Worm (Caenorhabditis elegans) whole organism, young adult: ENCODE data around the gene Y55D5A.4.

Experiments
- C06A6.2 ChIP-seq: fragments of 200-800 bp; sonication (Bioruptor generic); conservative IDR thresholded peaks from 2 replicates; pipeline ENCODE4 v1.3.6; 2022; ENCODE audit warnings: missing genetic modification characterization, missing compliant biosample characterization
- F23B12.7 ChIP-seq: sonication (generic microtip); optimal IDR thresholded peaks from 2 replicates; lab custom pipeline; 2017; ENCODE audit warnings: missing genetic modification characterization, mild to moderate bottlenecking, missing compliant biosample characterization, antibody characterized with exemption, moderate library complexity; ENCODE audit not compliant: insufficient read depth
- F33H1.4 ChIP-seq: fragments of 200-800 bp; sonication (Bioruptor generic); IDR thresholded peaks from 2 replicates; pipeline ENCODE4 v1.3.6; 2022; ENCODE audit warnings: missing genetic modification reagents, missing genetic modification characterization, missing compliant biosample characterization
- F55B11.4 ChIP-seq: sonication (generic microtip); optimal IDR thresholded peaks from 2 replicates; lab custom pipeline; 2016; ENCODE audit warnings: missing compliant biosample characterization, missing genetic modification characterization, borderline replicate concordance; ENCODE audit not compliant: insufficient read depth
- K11D2.4 ChIP-seq: fragments of 200-800 bp; sonication (Bioruptor generic); IDR thresholded peaks from 2 replicates; pipeline ENCODE4 v1.3.6; 2022; ENCODE audit warnings: missing genetic modification reagents, missing genetic modification characterization, missing compliant biosample characterization
- K12H6.12 ChIP-seq: fragments of 200-800 bp; sonication (Bioruptor generic); optimal IDR thresholded peaks from 2 replicates; lab custom pipeline; 2018; ENCODE audit warnings: mild to moderate bottlenecking, missing genetic modification characterization, missing compliant biosample characterization
- T26A5.8 ChIP-seq: sonication (generic microtip); optimal IDR thresholded peaks from 2 replicates; lab custom pipeline; 2016; ENCODE audit warnings: missing genetic modification characterization, missing compliant biosample characterization
- Y67H2A.10 ChIP-seq: fragments of 200-800 bp; sonication (Bioruptor generic); conservative IDR thresholded peaks from 2 replicates; pipeline ENCODE4 v1.3.6; 2022; ENCODE audit warnings: missing genetic modification reagents, missing genetic modification characterization, missing compliant biosample characterization
- ZK185.1 ChIP-seq: sonication (generic microtip); optimal IDR thresholded peaks from 2 replicates; lab custom pipeline; 2016; ENCODE audit warnings: mild to moderate bottlenecking, missing genetic modification characterization, missing compliant biosample characterization; ENCODE audit not compliant: poor library complexity, severe bottlenecking
- aptf-3 ChIP-seq: fragments of 200-800 bp; sonication (Bioruptor generic); IDR thresholded peaks from 2 replicates; pipeline ENCODE4 v1.3.6; 2022; ENCODE audit warnings: missing genetic modification characterization, missing compliant biosample characterization
- athp-1 ChIP-seq: sonication (generic microtip); optimal IDR thresholded peaks from 2 replicates; lab custom pipeline; 2017; ENCODE audit warnings: mild to moderate bottlenecking, missing genetic modification characterization, missing compliant biosample characterization
- attf-5 ChIP-seq: fragments of 200-800 bp; sonication (Bioruptor generic); optimal IDR thresholded peaks from 2 replicates; lab custom pipeline; 2018; ENCODE audit warnings: mild to moderate bottlenecking, missing genetic modification characterization, missing compliant biosample characterization
- cebp-1 ChIP-seq, 2 experiments: fragments of 200-800 bp in 1 of 2; sonication (Bioruptor generic) in 1 of 2; sonication (generic microtip) in 1 of 2; IDR thresholded peaks in 1 of 2; optimal IDR thresholded peaks in 1 of 2; 2 replicates each; pipeline versions ENCODE4 v1.3.6 to Lab custom; 2017 to 2022; ENCODE audit warnings: missing compliant biosample characterization in 2 of 2, missing genetic modification characterization in 2 of 2, mild to moderate bottlenecking in 1 of 2, missing genetic modification reagents in 1 of 2, moderate library complexity in 1 of 2
- ceh-27 ChIP-seq: fragments of 200-800 bp; sonication (Bioruptor generic); optimal IDR thresholded peaks from 2 replicates; lab custom pipeline; 2018; ENCODE audit warnings: mild to moderate bottlenecking, missing genetic modification characterization, moderate library complexity, missing compliant biosample characterization
- ceh-91 ChIP-seq: fragments of 200-800 bp; sonication (Bioruptor generic); IDR thresholded peaks from 2 replicates; pipeline ENCODE4 v1.3.6; 2022; ENCODE audit warnings: missing genetic modification reagents, missing genetic modification characterization, missing compliant biosample characterization
- dox-1 ChIP-seq: fragments of 200-800 bp; sonication (Bioruptor generic); IDR thresholded peaks from 2 replicates; pipeline ENCODE4 v1.3.6; 2022; ENCODE audit warnings: missing genetic modification reagents, missing genetic modification characterization, missing compliant biosample characterization
- dpl-1 ChIP-seq: fragments of 150-350 bp; optimal IDR thresholded peaks from 2 replicates; lab custom pipeline; 2014; ENCODE audit warnings: missing biosample characterization, missing genetic modification reagents, missing genetic modification characterization
- efl-1 ChIP-seq: fragments of 150-350 bp; optimal IDR thresholded peaks from 2 replicates; lab custom pipeline; 2014; ENCODE audit warnings: missing biosample characterization, missing genetic modification reagents, missing genetic modification characterization
- egl-44 ChIP-seq: fragments of 200-800 bp; sonication (Bioruptor generic); IDR thresholded peaks from 2 replicates; pipeline ENCODE4 v1.3.6; 2022; ENCODE audit warnings: missing genetic modification reagents, missing genetic modification characterization, missing compliant biosample characterization
- egrh-3 ChIP-seq: fragments of 200-800 bp; sonication (Bioruptor generic); IDR thresholded peaks from 2 replicates; pipeline ENCODE4 v1.3.6; 2022; ENCODE audit warnings: missing genetic modification reagents, missing genetic modification characterization, missing compliant biosample characterization
- hlh-12 ChIP-seq: sonication (generic microtip); optimal IDR thresholded peaks from 2 replicates; lab custom pipeline; 2016; ENCODE audit warnings: missing genetic modification characterization, missing compliant biosample characterization
- hmg-1.2 ChIP-seq: fragments of 200-800 bp; sonication (Bioruptor generic); IDR thresholded peaks from 2 replicates; pipeline ENCODE4 v1.3.6; 2022; ENCODE audit warnings: missing genetic modification reagents, missing genetic modification characterization, missing compliant biosample characterization
- hmg-20 ChIP-seq: fragments of 200-800 bp; sonication (Bioruptor generic); IDR thresholded peaks from 2 replicates; pipeline ENCODE4 v1.3.6; 2022; ENCODE audit warnings: missing genetic modification reagents, missing genetic modification characterization, missing compliant biosample characterization
- hrde-1 ChIP-seq: sonication (generic microtip); optimal IDR thresholded peaks from 2 replicates; lab custom pipeline; 2016; ENCODE audit warnings: missing genetic modification characterization, mild to moderate bottlenecking, missing compliant biosample characterization, moderate library complexity, missing genotype, missing genetic modification reagents, borderline replicate concordance
- lin-35 ChIP-seq, 3 experiments: fragments of 150-350 bp in 2 of 3; sonication (generic microtip) in 1 of 3; optimal IDR thresholded peaks; 2 replicates each; lab custom pipeline; 2014 to 2018; ENCODE audit warnings: missing biosample characterization in 3 of 3, missing genetic modification characterization in 3 of 3, missing genetic modification reagents in 3 of 3
- lin-54 ChIP-seq: fragments of 200-800 bp; sonication (Bioruptor generic); optimal IDR thresholded peaks from 2 replicates; lab custom pipeline; 2018; ENCODE audit warnings: mild to moderate bottlenecking, missing genetic modification characterization, missing compliant biosample characterization
- lir-1 ChIP-seq: fragments of 200-800 bp; sonication (Bioruptor generic); conservative IDR thresholded peaks from 2 replicates; pipeline ENCODE4 v1.3.6; 2022; ENCODE audit warnings: missing genetic modification reagents, missing genetic modification characterization, missing compliant biosample characterization
- lsl-1 ChIP-seq: fragments of 200-800 bp; sonication (Bioruptor generic); optimal IDR thresholded peaks from 2 replicates; lab custom pipeline; 2018; ENCODE audit warnings: mild to moderate bottlenecking, missing genetic modification characterization, moderate library complexity, missing compliant biosample characterization
- lsy-27 ChIP-seq: sonication (generic microtip); optimal IDR thresholded peaks from 2 replicates; lab custom pipeline; 2017; ENCODE audit warnings: missing genetic modification characterization, mild to moderate bottlenecking, missing compliant biosample characterization, antibody characterized with exemption, missing genotype, borderline replicate concordance; ENCODE audit not compliant: insufficient read depth
- madf-10 ChIP-seq: sonication (generic microtip); optimal IDR thresholded peaks from 2 replicates; lab custom pipeline; 2016; ENCODE audit warnings: mild to moderate bottlenecking, missing genetic modification characterization, missing compliant biosample characterization
- madf-6 ChIP-seq: fragments of 200-800 bp; sonication (Bioruptor generic); IDR thresholded peaks from 2 replicates; pipeline ENCODE4 v1.3.6; 2022; ENCODE audit warnings: missing genetic modification reagents, missing genetic modification characterization, missing compliant biosample characterization
- mcd-1 ChIP-seq: fragments of 200-800 bp; sonication (Bioruptor generic); IDR thresholded peaks from 2 replicates; pipeline ENCODE4 v1.3.6; 2022; ENCODE audit warnings: missing genetic modification reagents, missing genetic modification characterization, missing compliant biosample characterization
- nfyb-1 ChIP-seq: fragments of 200-800 bp; sonication (Bioruptor generic); IDR thresholded peaks from 2 replicates; pipeline ENCODE4 v1.3.6; 2022; ENCODE audit warnings: missing genetic modification reagents, missing genetic modification characterization, missing compliant biosample characterization
- nhr-179 ChIP-seq: sonication (generic microtip); optimal IDR thresholded peaks from 2 replicates; lab custom pipeline; 2016; ENCODE audit warnings: mild to moderate bottlenecking, missing genetic modification characterization, missing compliant biosample characterization
- nhr-80 ChIP-seq: sonication (generic microtip); optimal IDR thresholded peaks from 2 replicates; lab custom pipeline; 2016; ENCODE audit warnings: missing genetic modification characterization, missing compliant biosample characterization
- pbrm-1 ChIP-seq: fragments of 200-800 bp; sonication (Bioruptor generic); IDR thresholded peaks from 2 replicates; pipeline ENCODE4 v1.3.6; 2022; ENCODE audit warnings: missing genetic modification reagents, missing genetic modification characterization, missing compliant biosample characterization
- snpc-1.3 ChIP-seq: sonication (generic microtip); optimal IDR thresholded peaks from 2 replicates; lab custom pipeline; 2017; ENCODE audit warnings: missing genetic modification characterization, mild to moderate bottlenecking, missing compliant biosample characterization, antibody characterized with exemption, moderate library complexity, missing genotype, missing genetic modification reagents; ENCODE audit not compliant: insufficient read depth
- snpc-3.4 ChIP-seq: sonication (generic microtip); optimal IDR thresholded peaks from 2 replicates; lab custom pipeline; 2017; ENCODE audit warnings: missing genetic modification characterization, mild to moderate bottlenecking, missing compliant biosample characterization, antibody characterized with exemption, moderate library complexity, missing genotype, missing genetic modification reagents
- tbp1 ChIP-seq: fragments of 200-800 bp; sonication (Bioruptor generic); optimal IDR thresholded peaks from 2 replicates; lab custom pipeline; 2018; ENCODE audit warnings: mild to moderate bottlenecking, missing genetic modification characterization, missing compliant biosample characterization
- zfh-2 ChIP-seq: fragments of 200-800 bp; sonication (Bioruptor generic); conservative IDR thresholded peaks from 2 replicates; pipeline ENCODE4 v1.3.6; 2022; ENCODE audit warnings: missing genetic modification reagents, missing genetic modification characterization, missing compliant biosample characterization
- zim-3 ChIP-seq: sonication (generic microtip); optimal IDR thresholded peaks from 2 replicates; lab custom pipeline; 2017; ENCODE audit warnings: mild to moderate bottlenecking, missing genetic modification characterization, moderate library complexity, missing compliant biosample characterization
- ztf-18 ChIP-seq: sonication (generic microtip); optimal IDR thresholded peaks from 2 replicates; lab custom pipeline; 2016; ENCODE audit warnings: missing genotype, mild to moderate bottlenecking, missing genetic modification characterization, missing compliant biosample characterization
- ztf-26 ChIP-seq: sonication (generic microtip); optimal IDR thresholded peaks from 2 replicates; lab custom pipeline; 2017; ENCODE audit warnings: missing genetic modification characterization, missing compliant biosample characterization

The Y55D5A.4 gene

ce11 chrIII:2966462-2966861 lies 23.4 kb downstream of the Y55D5A.4 start:
- TF ChIP-seq ceh-27 (GFP tag; lab: Kevin White, UChicago) (peak; percentile 42), K11D2.4 (0 out of 2 replicates have a peak, but pooled peaks have one; percentile 47), F33H1.4 (peak; percentile 35), hlh-12 (tag; lab: Kevin White, UChicago) (no peak), egl-44 (GFP tag; lab: Robert Waterston, UW) (peak; percentile 37; the same call in 1 of the 2 replicates), lir-1 (GFP tag; lab: Robert Waterston, UW) (0 out of 2 replicates have a peak, but pooled peaks have one; percentile 26), dpl-1 (peak; percentile 20), nfyb-1 (GFP tag; lab: Robert Waterston, UW) (peak; percentile 90), zfh-2 (GFP tag; lab: Robert Waterston, UW) (peak; percentile 76), tbp1 (GFP tag; lab: Kevin White, UChicago) (peak; percentile 51), C06A6.2 (peak; percentile 56; the same call in 1 of the 2 replicates), madf-10 (tag; lab: Kevin White, UChicago) (peak; percentile 4), F55B11.4 (tag; lab: Kevin White, UChicago) (no peak), zim-3 (tag; lab: Kevin White, UChicago) (no peak), attf-5 (GFP tag; lab: Kevin White, UChicago) (peak; percentile 98), lsy-27 (tag; lab: Kevin White, UChicago) (no peak), snpc-3.4 (peak; percentile 11), hmg-20 (GFP tag; lab: Robert Waterston, UW) (no peak), madf-6 (GFP tag; lab: Robert Waterston, UW) (peak; percentile 25; the same call in 1 of the 2 replicates), lin-54 (peak; percentile 81), egrh-3 (GFP tag; lab: Robert Waterston, UW) (0 out of 2 replicates have a peak, but pooled peaks have one; percentile 14), ztf-26 (peak; percentile 32), F23B12.7 (peak; percentile 2), lsl-1 (GFP tag; lab: Kevin White, UChicago) (peak; percentile 19), nhr-179 (tag; lab: Kevin White, UChicago) (no peak), ztf-18 (tag; lab: Kevin White, UChicago) (peak; percentile 23), ZK185.1 (tag; lab: Kevin White, UChicago) (no peak), K12H6.12 (tag; lab: Kevin White, UChicago) (peak; percentile 10), snpc-1.3 (tag; lab: Kevin White, UChicago) (peak; percentile 14), lin-35 (GFP tag; optimal IDR thresholded peaks at IDR 0.05; lab: Kevin White, UChicago) (peak in 1 of 3 experiments; percentile 72), hrde-1 (tag; lab: Kevin White, UChicago) (no peak), Y67H2A.10 (GFP tag; lab: Robert Waterston, UW) (no peak), cebp-1 (GFP tag; IDR thresholded peaks at IDR 0.05; lab: Robert Waterston, UW) (no peak), cebp-1 (tag; optimal IDR thresholded peaks at IDR 0.05; lab: Kevin White, UChicago) (peak; percentile 77), aptf-3 (GFP tag; lab: Robert Waterston, UW) (no peak), athp-1 (tag; lab: Kevin White, UChicago) (peak; percentile 51), pbrm-1 (peak; percentile 65), mcd-1 (GFP tag; lab: Robert Waterston, UW) (peak; percentile 97), hmg-1.2 (peak; percentile 83), T26A5.8 (tag; lab: Kevin White, UChicago) (no peak), dox-1 (GFP tag; lab: Robert Waterston, UW) (peak; percentile 75), efl-1 (GFP tag; lab: Kevin White, UChicago) (peak; percentile 57), nhr-80 (tag; lab: Kevin White, UChicago) (peak; percentile 36), ceh-91 (GFP tag; lab: Robert Waterston, UW) (0 out of 2 replicates have a peak, but pooled peaks have one; percentile 24)
